Fruit fly (Drosophila melanogaster) S2 (cell line): ENCODE measurements around the gene SKIP.

Source experiments
- CG8478 ChIP-seq: fragments of >200 bp; optimal IDR thresholded peaks from 2 replicates; lab custom pipeline; 2018
- CTCF ChIP-seq, 2 experiments: fragments of >200 bp; optimal IDR thresholded peaks; 2 replicates each; lab custom pipeline; 2018

DNA sequence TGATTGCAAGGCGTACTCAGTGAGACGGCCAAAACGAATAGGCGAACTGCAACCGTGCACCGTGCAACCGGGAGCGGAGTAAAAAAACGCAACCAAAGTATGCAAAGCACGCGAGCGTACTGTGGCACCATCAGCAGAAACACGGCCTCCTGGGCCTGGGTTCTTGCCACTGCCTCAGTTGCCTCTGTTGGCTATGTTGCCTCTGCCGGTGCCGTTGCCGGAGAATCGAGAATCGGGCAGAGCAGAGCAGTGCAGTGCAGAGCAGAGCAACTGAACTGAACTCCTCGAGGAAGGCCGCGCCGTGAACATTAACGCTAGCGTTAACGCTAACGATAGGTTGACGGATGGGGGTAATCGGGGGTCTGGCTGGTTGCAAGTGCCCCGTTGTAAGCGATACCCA is 190.4 kb downstream of the SKIP start, which contains the start of gene CG34377:
- TF ChIP-seq CTCF (optimal IDR thresholded peaks at IDR 0.05; lab: Kevin White, UChicago) (no peak), CG8478 (lab: Kevin White, UChicago) (no peak)
